Fruit fly (Drosophila melanogaster): ENCODE data around the gene CG4860.

DNA sequence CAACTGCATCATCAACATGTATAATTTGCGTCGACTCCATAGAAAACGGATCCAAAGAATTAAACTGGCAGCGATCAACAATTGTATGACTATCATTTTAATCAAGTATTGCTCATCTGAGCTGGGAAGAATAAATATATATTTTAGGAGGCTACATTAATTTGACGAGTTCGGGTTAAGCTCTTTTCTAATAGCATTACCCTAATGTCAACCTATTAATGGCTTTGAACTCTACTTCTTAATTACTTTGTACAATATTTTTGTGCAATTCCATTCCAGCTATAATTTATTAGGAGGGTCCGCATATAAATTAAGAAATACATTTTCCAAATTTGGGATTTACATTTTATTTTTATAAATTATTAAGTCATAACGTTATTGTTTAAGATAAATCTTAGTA lies 15.5 kb upstream of the CG4860 start, which contains the start of gene Cyp313a2:
- TF ChIP-seq CG7101 (tag; optimal IDR thresholded peaks at IDR 0.05), result no peak
- TF ChIP-seq toe (GFP tag; optimal IDR thresholded peaks at IDR 0.05), result no peak
- no peak for TF ChIP-seq ovo (GFP tag; optimal IDR thresholded peaks at IDR 0.05)
- no peak for TF ChIP-seq CG11617 (GFP tag; optimal IDR thresholded peaks at IDR 0.05)
- no peak for TF ChIP-seq kay (GFP tag; ENCODE audit: borderline replicate concordance)
- no peak for TF ChIP-seq cic (GFP tag; optimal IDR thresholded peaks at IDR 0.05)
- TF ChIP-seq CG5204 (GFP tag; optimal IDR thresholded peaks at IDR 0.05), result no peak
- no peak for TF ChIP-seq tj (GFP tag; optimal IDR thresholded peaks at IDR 0.05)
- TF ChIP-seq Hr96 (GFP tag; optimal IDR thresholded peaks at IDR 0.05), result no peak
- TF ChIP-seq Mnt (GFP tag; optimal IDR thresholded peaks at IDR 0.05), result no peak
- TF ChIP-seq CG7045 (GFP tag; optimal IDR thresholded peaks at IDR 0.05), result no peak
- TF ChIP-seq CG1620 (GFP tag; optimal IDR thresholded peaks at IDR 0.05), result no peak

All from whole organism, adult.